Fruit fly (Drosophila melanogaster): ENCODE results near the gene CG6833.
A peak's percentile ranks its signal among the peaks of the same experiment; 100 is the strongest.

Gene CG6833

DNA sequence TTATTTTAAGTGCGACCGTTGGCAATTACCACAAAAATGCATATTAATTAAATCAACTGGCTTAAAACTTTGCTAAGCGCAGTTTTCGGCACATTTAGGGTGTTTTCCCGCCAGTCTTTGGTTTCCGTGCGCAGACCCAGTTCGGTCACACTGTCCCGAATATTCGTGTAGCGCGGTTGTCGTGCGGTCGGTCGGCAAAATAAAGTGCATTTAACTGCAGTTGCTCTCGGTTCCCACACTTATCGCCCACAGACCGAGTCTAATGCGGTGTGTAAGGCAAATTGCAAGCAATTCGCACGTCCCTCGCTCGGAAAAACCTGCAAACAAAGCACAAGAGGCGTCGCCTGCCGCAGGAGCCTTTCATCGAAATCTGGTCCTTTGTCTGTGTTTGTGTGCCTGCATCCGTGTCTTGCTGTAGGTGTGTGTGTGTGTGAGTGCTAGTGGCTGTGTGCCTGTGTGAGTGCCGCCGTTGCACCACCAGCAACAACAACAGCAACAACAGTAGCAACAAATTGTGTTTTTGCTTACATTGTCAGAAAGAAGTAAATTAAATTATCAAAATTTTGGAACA lies 2.2 kb downstream of the CG6833 start, which contains the start of the genes CG13484 and Frl (continued):
- TF ChIP-seq Fer3 (tag; optimal IDR thresholded peaks at IDR 0.05), result no peak
- no peak for TF ChIP-seq CG31224 (GFP tag; IDR thresholded peaks at IDR 0.05)
- no peak for TF ChIP-seq psq (GFP tag; optimal IDR thresholded peaks at IDR 0.05)
- peak; percentile 70 for TF ChIP-seq nmo (GFP tag; optimal IDR thresholded peaks at IDR 0.05)
- peak; percentile 21 for TF ChIP-seq grau (tag; optimal IDR thresholded peaks at IDR 0.05)
- TF ChIP-seq kay (GFP tag; optimal IDR thresholded peaks at IDR 0.05), result no peak
- TF ChIP-seq CG8924 (tag; optimal IDR thresholded peaks at IDR 0.05), result peak; percentile 74
- peak; percentile 62; the same call in 1 of the 2 replicates for TF ChIP-seq sob (GFP tag; IDR thresholded peaks at IDR 0.05)
- no peak for TF ChIP-seq Mrtf (GFP tag; IDR thresholded peaks at IDR 0.05)
- TF ChIP-seq Meics (GFP tag; optimal IDR thresholded peaks at IDR 0.05), result no peak
- no peak for TF ChIP-seq ham (GFP tag; IDR thresholded peaks at IDR 0.05)
- TF ChIP-seq dmrt11E (tag; optimal IDR thresholded peaks at IDR 0.05), result peak; percentile 13
- peak; percentile 57 for TF ChIP-seq phol (tag; optimal IDR thresholded peaks at IDR 0.05)
- TF ChIP-seq unc-4 (GFP tag; IDR thresholded peaks at IDR 0.05; ENCODE audit: partially characterized antibody), result peak; percentile 41; the same call in 1 of the 2 replicates
- TF ChIP-seq CG17912 (GFP tag; optimal IDR thresholded peaks at IDR 0.05), result no peak
- no peak for TF ChIP-seq fd64A (GFP tag; optimal IDR thresholded peaks at IDR 0.05)
- TF ChIP-seq CG10147 (GFP tag; optimal IDR thresholded peaks at IDR 0.05), result peak; percentile 39
- peak; percentile 34 for TF ChIP-seq CG13424 (tag; optimal IDR thresholded peaks at IDR 0.05)
- no peak for TF ChIP-seq lbe (GFP tag; optimal IDR thresholded peaks at IDR 0.05)
- TF ChIP-seq CG8765 (GFP tag; IDR thresholded peaks at IDR 0.05), result no peak
- TF ChIP-seq HLHmδ (GFP tag; optimal IDR thresholded peaks at IDR 0.05), result peak; percentile 53
- TF ChIP-seq chn (GFP tag; optimal IDR thresholded peaks at IDR 0.05), result no peak
- no peak for TF ChIP-seq Ptx1 (GFP tag; IDR thresholded peaks at IDR 0.05)
- TF ChIP-seq CG7839 (tag; optimal IDR thresholded peaks at IDR 0.05), result no peak
- peak; percentile 60 for TF ChIP-seq CrebB (tag; optimal IDR thresholded peaks at IDR 0.05)
- no peak for TF ChIP-seq CG11247 (GFP tag; IDR thresholded peaks at IDR 0.05)
- TF ChIP-seq CG14667 (GFP tag; IDR thresholded peaks at IDR 0.05), result no peak
- TF ChIP-seq dati (GFP tag; IDR thresholded peaks at IDR 0.05), result no peak
- no peak for TF ChIP-seq CG17612 (GFP tag; IDR thresholded peaks at IDR 0.05)
- TF ChIP-seq Six4 (GFP tag; optimal IDR thresholded peaks at IDR 0.05), result no peak
- peak; percentile 2 for TF ChIP-seq D19A (tag; optimal IDR thresholded peaks at IDR 0.05)
- peak; percentile 40 for TF ChIP-seq CG33557 (GFP tag; optimal IDR thresholded peaks at IDR 0.05)
- TF ChIP-seq sima (GFP tag; optimal IDR thresholded peaks at IDR 0.05), result no peak
- peak; percentile 82 for TF ChIP-seq CG34422 (GFP tag; IDR thresholded peaks at IDR 0.05)
- TF ChIP-seq vfl (GFP tag; optimal IDR thresholded peaks at IDR 0.05), result no peak
- TF ChIP-seq Drgx (GFP tag; IDR thresholded peaks at IDR 0.05), result peak; percentile 25; the same call in 1 of the 2 replicates
- TF ChIP-seq B-H2 (GFP tag; optimal IDR thresholded peaks at IDR 0.05), result peak; percentile 22
- TF ChIP-seq CG30431 (GFP tag; optimal IDR thresholded peaks at IDR 0.05), result no peak
- TF ChIP-seq fru (optimal IDR thresholded peaks at IDR 0.05), result no peak
- no peak for TF ChIP-seq CG1602 (GFP tag; optimal IDR thresholded peaks at IDR 0.05)
- peak; percentile 1 for TF ChIP-seq CG4424 (GFP tag; optimal IDR thresholded peaks at IDR 0.05)
- no peak for TF ChIP-seq CTCF (GFP tag; optimal IDR thresholded peaks at IDR 0.05)
- TF ChIP-seq zen (tag; optimal IDR thresholded peaks at IDR 0.05), result peak; percentile 78
- TF ChIP-seq CG11695 (GFP tag; IDR thresholded peaks at IDR 0.05), result no peak
- peak; percentile 98 for TF ChIP-seq D (optimal IDR thresholded peaks at IDR 0.05)
- no peak for TF ChIP-seq D (GFP tag; optimal IDR thresholded peaks at IDR 0.05)
- TF ChIP-seq oc (tag; optimal IDR thresholded peaks at IDR 0.05), result peak; percentile 15
- TF ChIP-seq CG3838 (GFP tag; optimal IDR thresholded peaks at IDR 0.05), result no peak
- no peak for TF ChIP-seq en (GFP tag; optimal IDR thresholded peaks at IDR 0.05)
- TF ChIP-seq Dip2 (GFP tag; IDR thresholded peaks at IDR 0.05), result no peak
- no peak for TF ChIP-seq CG8281 (tag; optimal IDR thresholded peaks at IDR 0.05)
- no peak for TF ChIP-seq CG12104 (GFP tag; optimal IDR thresholded peaks at IDR 0.05)
- peak; percentile 41 for TF ChIP-seq repo (GFP tag; optimal IDR thresholded peaks at IDR 0.05)

All from whole organism, embryonic.